Fruit fly (Drosophila melanogaster) whole organism, embryonic: Measurements from ENCODE around the gene CG34056.

Experiments used
- Asciz ChIP-seq: fragments of 200-800 bp; sonication (Bioruptor generic); optimal IDR thresholded peaks from 2 replicates; lab custom pipeline; 2017; ENCODE audit warnings: missing biosample characterization, mild to moderate bottlenecking, missing genetic modification characterization, missing genetic modification reagents
- Awh ChIP-seq: fragments of 200-800 bp; sonication (Bioruptor generic); IDR thresholded peaks from 2 replicates; pipeline ENCODE4, ENCODE4 v1.3.6; 2022; ENCODE audit warnings: missing biosample characterization, missing genetic modification characterization
- CG10321 ChIP-seq: fragments of 200-800 bp; sonication (Bioruptor generic); IDR thresholded peaks from 2 replicates; pipeline ENCODE4 v1.3.6; 2022; ENCODE audit warnings: missing biosample characterization, missing genetic modification characterization
- CG13123 ChIP-seq: fragments of 200-800 bp; sonication (Bioruptor generic); optimal IDR thresholded peaks from 2 replicates; lab custom pipeline; 2016; ENCODE audit warnings: missing biosample characterization, missing genetic modification characterization
- CG14710 ChIP-seq: fragments of 200-800 bp; sonication (Bioruptor generic); optimal IDR thresholded peaks from 3 replicates; lab custom pipeline; 2019; ENCODE audit warnings: missing biosample characterization, mild to moderate bottlenecking, missing genetic modification characterization, moderate library complexity
- CG15011 ChIP-seq: fragments of 200-800 bp; sonication (Bioruptor generic); optimal IDR thresholded peaks from 3 replicates; lab custom pipeline; 2018; ENCODE audit warnings: missing biosample characterization, mild to moderate bottlenecking, missing genetic modification characterization
- CG15269 ChIP-seq: fragments of 200-800 bp; sonication (Bioruptor generic); optimal IDR thresholded peaks from 2 replicates; lab custom pipeline; 2018; ENCODE audit warnings: missing biosample characterization, mild to moderate bottlenecking, missing genetic modification characterization, moderate library complexity
- CG15601 ChIP-seq: fragments of 200-800 bp; sonication (Bioruptor generic); optimal IDR thresholded peaks from 3 replicates; lab custom pipeline; 2019; ENCODE audit warnings: missing biosample characterization, mild to moderate bottlenecking, missing genetic modification characterization, moderate library complexity
- CG17328 ChIP-seq: fragments of 200-800 bp; sonication (Bioruptor generic); IDR thresholded peaks from 2 replicates; pipeline ENCODE4 v1.3.6; 2022; ENCODE audit warnings: missing biosample characterization, missing genetic modification characterization
- CG17802 ChIP-seq: fragments of 200-800 bp; sonication (Bioruptor generic); optimal IDR thresholded peaks from 2 replicates; lab custom pipeline; 2018; ENCODE audit warnings: missing biosample characterization, mild to moderate bottlenecking, missing genetic modification characterization, moderate library complexity
- CG18619 ChIP-seq: fragments of 200-800 bp; sonication (Bioruptor generic); optimal IDR thresholded peaks from 3 replicates; lab custom pipeline; 2017; ENCODE audit warnings: missing biosample characterization, mild to moderate bottlenecking, missing genetic modification characterization
- CG31441 ChIP-seq: fragments of 200-800 bp; sonication (Bioruptor generic); IDR thresholded peaks from 2 replicates; pipeline ENCODE4 v1.3.6; 2022; ENCODE audit warnings: missing biosample characterization, missing genetic modification characterization
- CG6254 ChIP-seq: fragments of 200-800 bp; sonication (Bioruptor generic); optimal IDR thresholded peaks from 3 replicates; lab custom pipeline; 2017; ENCODE audit warnings: mild to moderate bottlenecking, missing biosample characterization, missing genetic modification reagents, missing genetic modification characterization
- CG6689 ChIP-seq: fragments of 200-800 bp; sonication (Bioruptor generic); IDR thresholded peaks from 2 replicates; pipeline ENCODE4 v1.3.6; 2022; ENCODE audit warnings: missing biosample characterization, missing genetic modification characterization
- CG7928 ChIP-seq: fragments of 200-800 bp; sonication (Bioruptor generic); optimal IDR thresholded peaks from 2 replicates; lab custom pipeline; 2017; ENCODE audit warnings: missing biosample characterization, mild to moderate bottlenecking, missing genetic modification characterization
- Chrac-16 ChIP-seq: fragments of 200-800 bp; sonication (Bioruptor generic); optimal IDR thresholded peaks from 3 replicates; lab custom pipeline; 2016; ENCODE audit warnings: missing biosample characterization, missing genetic modification characterization
- Dref ChIP-seq: fragments of 200-800 bp; sonication (Bioruptor generic); IDR thresholded peaks from 2 replicates; pipeline ENCODE4 v1.3.6; 2022; ENCODE audit warnings: missing biosample characterization, missing genetic modification characterization
- E2f1 ChIP-seq: fragments of 200-800 bp; sonication (Bioruptor generic); IDR thresholded peaks from 2 replicates; pipeline ENCODE4 v1.3.6; 2022; ENCODE audit warnings: missing biosample characterization, missing genetic modification characterization
- Hey ChIP-seq: fragments of 200-800 bp; sonication (Bioruptor generic); optimal IDR thresholded peaks from 3 replicates; lab custom pipeline; 2018; ENCODE audit warnings: missing biosample characterization, mild to moderate bottlenecking, missing genetic modification characterization
- Kr ChIP-seq: fragments of 200-800 bp; sonication (Bioruptor generic); optimal IDR thresholded peaks from 2 replicates; lab custom pipeline; 2017; ENCODE audit warnings: missing biosample characterization, mild to moderate bottlenecking, missing genetic modification characterization
- Myb ChIP-seq: fragments of 200-800 bp; sonication (Bioruptor generic); optimal IDR thresholded peaks from 2 replicates; lab custom pipeline; 2016; ENCODE audit warnings: missing biosample characterization, missing genetic modification characterization
- NFAT ChIP-seq: fragments of 200-800 bp; sonication (Bioruptor generic); IDR thresholded peaks from 2 replicates; pipeline ENCODE4 v1.3.6; 2022; ENCODE audit warnings: missing biosample characterization, missing genetic modification characterization
- NfI ChIP-seq: fragments of 200-800 bp; sonication (Bioruptor generic); optimal IDR thresholded peaks from 3 replicates; lab custom pipeline; 2018; ENCODE audit warnings: missing biosample characterization, mild to moderate bottlenecking, missing genetic modification characterization, moderate library complexity
- Optix ChIP-seq: fragments of 200-800 bp; sonication (Bioruptor generic); IDR thresholded peaks from 3 replicates; pipeline ENCODE4 v1.3.6; 2022; ENCODE audit warnings: missing biosample characterization, missing genetic modification characterization
- Ptx1 ChIP-seq: fragments of 200-800 bp; sonication (Bioruptor generic); IDR thresholded peaks from 2 replicates; pipeline ENCODE4 v1.3.6; 2022; ENCODE audit warnings: missing biosample characterization, missing genetic modification characterization
- Sox100B ChIP-seq: fragments of 200-800 bp; sonication (Bioruptor generic); optimal IDR thresholded peaks from 3 replicates; lab custom pipeline; 2018; ENCODE audit warnings: missing biosample characterization, mild to moderate bottlenecking, missing genetic modification characterization
- Sox102F ChIP-seq: fragments of 200-800 bp; sonication (Bioruptor generic); optimal IDR thresholded peaks from 2 replicates; lab custom pipeline; 2018; ENCODE audit warnings: missing biosample characterization, mild to moderate bottlenecking, missing genetic modification characterization, moderate library complexity
- Sry-β ChIP-seq: fragments of 200-800 bp; sonication (Bioruptor generic); optimal IDR thresholded peaks from 2 replicates; lab custom pipeline; 2018; ENCODE audit warnings: missing biosample characterization, mild to moderate bottlenecking, missing genetic modification characterization, moderate library complexity
- ab ChIP-seq: fragments of 200-800 bp; sonication (Bioruptor generic); optimal IDR thresholded peaks from 2 replicates; lab custom pipeline; 2016; ENCODE audit warnings: missing biosample characterization, missing genetic modification characterization
- bcd ChIP-seq: fragments of 200-800 bp; sonication (Bioruptor generic); optimal IDR thresholded peaks from 2 replicates; lab custom pipeline; 2017; ENCODE audit warnings: missing biosample characterization, mild to moderate bottlenecking, missing genetic modification characterization
- bowl ChIP-seq: fragments of 200-800 bp; sonication (Bioruptor generic); IDR thresholded peaks from 2 replicates; pipeline ENCODE4 v1.3.6; 2022; ENCODE audit warnings: missing biosample characterization, missing genetic modification characterization
- cas ChIP-seq: fragments of 200-800 bp; sonication (Bioruptor generic); IDR thresholded peaks from 2 replicates; pipeline ENCODE4 v1.3.6; 2022; ENCODE audit warnings: missing biosample characterization, missing genetic modification characterization
- cwo ChIP-seq: fragments of 200-800 bp; sonication (Bioruptor generic); optimal IDR thresholded peaks from 3 replicates; lab custom pipeline; 2017; ENCODE audit warnings: missing biosample characterization, missing genetic modification characterization, mild to moderate bottlenecking, moderate library complexity, missing genetic modification reagents
- dm ChIP-seq: fragments of 200-800 bp; sonication (Bioruptor generic); optimal IDR thresholded peaks from 3 replicates; lab custom pipeline; 2016; ENCODE audit warnings: missing biosample characterization, missing genetic modification characterization
- dmrt11E ChIP-seq: fragments of 200-800 bp; sonication (Bioruptor generic); optimal IDR thresholded peaks from 3 replicates; lab custom pipeline; 2018; ENCODE audit warnings: missing biosample characterization, mild to moderate bottlenecking, missing genetic modification characterization, moderate library complexity
- esg ChIP-seq: fragments of 200-800 bp; sonication (Bioruptor generic); conservative IDR thresholded peaks from 2 replicates; pipeline ENCODE4 v1.3.6; 2022; ENCODE audit warnings: missing biosample characterization, missing genetic modification characterization
- eve ChIP-seq, 2 experiments: fragments of >200 bp; optimal IDR thresholded peaks; 2 replicates each; lab custom pipeline; 2017; ENCODE audit warnings: missing biosample characterization in 2 of 2, missing genetic modification characterization in 2 of 2
- gsb-n ChIP-seq: fragments of 200-800 bp; sonication (Bioruptor generic); optimal IDR thresholded peaks from 3 replicates; lab custom pipeline; 2018; ENCODE audit warnings: missing biosample characterization, mild to moderate bottlenecking, missing genetic modification characterization
- hkb ChIP-seq, 2 experiments: fragments of 200-800 bp in 1 of 2; fragments of >200 bp in 1 of 2; sonication (Bioruptor generic) in 1 of 2; IDR thresholded peaks in 1 of 2; optimal IDR thresholded peaks in 1 of 2; 2 replicates each; pipeline versions ENCODE4 v1.3.6 to Lab custom; 2017 to 2022; ENCODE audit warnings: missing biosample characterization in 1 of 2, missing genetic modification characterization in 1 of 2
- ind ChIP-seq: fragments of 200-800 bp; sonication (Bioruptor generic); optimal IDR thresholded peaks from 3 replicates; lab custom pipeline; 2016; ENCODE audit warnings: missing biosample characterization, missing genetic modification characterization
- kay ChIP-seq: fragments of 200-800 bp; sonication (Bioruptor generic); optimal IDR thresholded peaks from 2 replicates; lab custom pipeline; 2016; ENCODE audit warnings: missing biosample characterization, missing genetic modification characterization
- lmd ChIP-seq: fragments of 200-800 bp; sonication (Bioruptor generic); IDR thresholded peaks from 2 replicates; pipeline ENCODE4 v1.3.6; 2022; ENCODE audit warnings: missing biosample characterization, missing genetic modification characterization
- nerfin-1 ChIP-seq: fragments of 200-800 bp; sonication (Bioruptor generic); optimal IDR thresholded peaks from 3 replicates; lab custom pipeline; 2019; ENCODE audit warnings: missing biosample characterization, mild to moderate bottlenecking, missing genetic modification characterization, moderate library complexity
- pita ChIP-seq: fragments of 200-800 bp; sonication (Bioruptor generic); optimal IDR thresholded peaks from 2 replicates; lab custom pipeline; 2017; ENCODE audit warnings: missing biosample characterization, mild to moderate bottlenecking, missing genetic modification characterization
- row ChIP-seq: fragments of 200-800 bp; sonication (Bioruptor generic); IDR thresholded peaks from 3 replicates; pipeline ENCODE4 v1.3.6; 2022; ENCODE audit warnings: missing biosample characterization, missing genetic modification characterization
- sens ChIP-seq: fragments of 200-800 bp; sonication (Bioruptor generic); peaks from one replicate; lab custom pipeline; 2016; ENCODE audit warnings: missing biosample characterization, missing genetic modification characterization
- seq ChIP-seq: fragments of 200-800 bp; sonication (Bioruptor generic); IDR thresholded peaks from 2 replicates; pipeline ENCODE4 v1.3.6; 2022; ENCODE audit warnings: missing biosample characterization, missing genetic modification characterization
- z ChIP-seq: fragments of 200-800 bp; sonication (Bioruptor generic); IDR thresholded peaks from 3 replicates; pipeline ENCODE4 v1.3.6; 2022; ENCODE audit warnings: missing biosample characterization, missing genetic modification characterization

CG34056 gene

dm6 chr3L:904991-905745, 9.4 kb downstream of the CG34056 start (continued):
- TF ChIP-seq CG15269 (tag; lab: Kevin White, UChicago) (peak; percentile 9), Myb (no peak), CG31441 (GFP tag; lab: Robert Waterston, UW) (peak; percentile 31; the same call in 1 of the 2 replicates), ind (GFP tag; lab: Kevin White, UChicago) (no peak), NFAT (no peak), CG17328 (GFP tag; lab: Robert Waterston, UW) (peak; percentile 51; the same call in 1 of the 2 replicates), Awh (0 out of 2 replicates have a peak, but pooled peaks have one; percentile 32), CG15011 (GFP tag; lab: Kevin White, UChicago) (no peak), gsb-n (tag; lab: Kevin White, UChicago) (peak; percentile 55), CG7928 (GFP tag; lab: Kevin White, UChicago) (no peak), Optix (GFP tag; lab: Robert Waterston, UW) (no peak), Asciz (GFP tag; lab: Kevin White, UChicago) (peak; percentile 32), NfI (GFP tag; lab: Kevin White, UChicago) (no peak), Hey (tag; lab: Kevin White, UChicago) (peak; percentile 95), hkb (optimal IDR thresholded peaks at IDR 0.05; lab: Kevin White, UChicago) (no peak), hkb (GFP tag; IDR thresholded peaks at IDR 0.05; lab: Robert Waterston, UW) (peak; percentile 47), nerfin-1 (tag; lab: Kevin White, UChicago) (peak; percentile 95), Chrac-16 (GFP tag; lab: Kevin White, UChicago) (peak; percentile 10), lmd (GFP tag; lab: Robert Waterston, UW) (peak; percentile 22; the same call in 1 of the 2 replicates), CG6689 (GFP tag; lab: Robert Waterston, UW) (peak; percentile 33; the same call in 1 of the 2 replicates), eve (GFP tag; optimal IDR thresholded peaks at IDR 0.05; lab: Kevin White, UChicago) (peak in 1 of 2 experiments; percentile 14), Sox100B (peak; percentile 38), z (GFP tag; lab: Robert Waterston, UW) (no peak), E2f1 (no peak), row (GFP tag; lab: Robert Waterston, UW) (peak; percentile 82), Sox102F (GFP tag; lab: Kevin White, UChicago) (peak; percentile 33), cas (GFP tag; lab: Robert Waterston, UW) (no peak), Dref (GFP tag; lab: Robert Waterston, UW) (0 out of 2 replicates have a peak, but pooled peaks have one; percentile 20), CG6254 (GFP tag; lab: Kevin White, UChicago) (peak; percentile 38), sens (GFP tag; lab: Kevin White, UChicago) (peak; percentile 88), Sry-β (GFP tag; lab: Kevin White, UChicago) (no peak), dm (GFP tag; lab: Kevin White, UChicago) (no peak), dmrt11E (peak; percentile 75), CG14710 (tag; lab: Kevin White, UChicago) (peak; percentile 52)
- TF ChIP-seq, all 482 proteins: peak for 106

- TF ChIP-seq esg (GFP tag; lab: Robert Waterston, UW) (peak; percentile 26; the same call in 1 of the 2 replicates), Chrac-16 (GFP tag; lab: Kevin White, UChicago) (peak; percentile 25), seq (GFP tag; lab: Robert Waterston, UW) (0 out of 2 replicates have a peak, but pooled peaks have one; percentile 30), kay (GFP tag; lab: Kevin White, UChicago) (no peak), CG10321 (GFP tag; lab: Robert Waterston, UW) (no peak), CG17802 (tag; lab: Kevin White, UChicago) (peak; percentile 35), Ptx1 (GFP tag; lab: Robert Waterston, UW) (no peak), cwo (GFP tag; lab: Kevin White, UChicago) (no peak), Kr (no peak), bowl (GFP tag; lab: Robert Waterston, UW) (no peak), CG13123 (GFP tag; lab: Kevin White, UChicago) (no peak), pita (GFP tag; lab: Kevin White, UChicago) (no peak), CG18619 (GFP tag; lab: Kevin White, UChicago) (peak; percentile 2), CG15601 (tag; lab: Kevin White, UChicago) (peak; percentile 76), bcd (GFP tag; lab: Kevin White, UChicago) (peak; percentile 22), Dref (GFP tag; lab: Robert Waterston, UW) (no peak), ab (GFP tag; lab: Kevin White, UChicago) (no peak)
Observed at dm6 chr3L:907673-908323, 12.0 kb downstream of the CG34056 start.
